Fruit fly (Drosophila melanogaster): Measurements from ENCODE around the gene GlcAT-S.
A peak's percentile ranks its signal among the peaks of the same experiment; 100 is the strongest.

The GlcAT-S gene

dm6 chr2L:9567398-9567856 lies 48.8 kb upstream of the GlcAT-S start (continued):
- TF ChIP-seq CG2129 (GFP tag; IDR thresholded peaks at IDR 0.05; ENCODE audit: partially characterized antibody) = no peak
- TF ChIP-seq Dll (GFP tag; IDR thresholded peaks at IDR 0.05; ENCODE audit: partially characterized antibody) = no peak
- peak; percentile 95 for TF ChIP-seq Rx (GFP tag; IDR thresholded peaks at IDR 0.05)
- TF ChIP-seq Lhr (GFP tag; optimal IDR thresholded peaks at IDR 0.05) = peak; percentile 97
- peak; percentile 99 for TF ChIP-seq chm (GFP tag; IDR thresholded peaks at IDR 0.05)
- peak; percentile 100 for TF ChIP-seq caup (GFP tag; optimal IDR thresholded peaks at IDR 0.05; ENCODE audit: severe bottlenecking)
- TF ChIP-seq chif (GFP tag; optimal IDR thresholded peaks at IDR 0.05) = peak; percentile 85 to 94
- peak; percentile 90 for TF ChIP-seq CG30403 (GFP tag; optimal IDR thresholded peaks at IDR 0.05)
- TF ChIP-seq CG10979 (tag; optimal IDR thresholded peaks at IDR 0.05) = peak; percentile 91
- peak; percentile 57; the same call in 2 of the 3 replicates for TF ChIP-seq croc (GFP tag; conservative IDR thresholded peaks at IDR 0.05)
- peak; percentile 93 for TF ChIP-seq maf-S (GFP tag; optimal IDR thresholded peaks at IDR 0.05)
- TF ChIP-seq CG17568 (GFP tag; optimal IDR thresholded peaks at IDR 0.05) = peak; percentile 100
- TF ChIP-seq crol (GFP tag; IDR thresholded peaks at IDR 0.05) = peak; percentile 71
- TF ChIP-seq hbn (GFP tag; IDR thresholded peaks at IDR 0.05; ENCODE audit: partially characterized antibody) = peak; percentile 38
- TF ChIP-seq psq (GFP tag; optimal IDR thresholded peaks at IDR 0.05) = peak; percentile 89
- peak; percentile 74 for TF ChIP-seq CG7786 (GFP tag; optimal IDR thresholded peaks at IDR 0.05)
- peak; percentile 93 for TF ChIP-seq slp2 (GFP tag; optimal IDR thresholded peaks at IDR 0.05)
- peak; percentile 96 for TF ChIP-seq CG13775 (GFP tag; optimal IDR thresholded peaks at IDR 0.05)
- peak; percentile 93 for TF ChIP-seq CG2712 (tag; optimal IDR thresholded peaks at IDR 0.05)
- peak; percentile 89 for TF ChIP-seq ac (GFP tag; optimal IDR thresholded peaks at IDR 0.05)
- peak; percentile 97 for TF ChIP-seq CG11247 (GFP tag; IDR thresholded peaks at IDR 0.05)
- TF ChIP-seq CG1233 (GFP tag; optimal IDR thresholded peaks at IDR 0.05) = peak; percentile 99
- peak; percentile 98 for TF ChIP-seq CG12391 (tag; optimal IDR thresholded peaks at IDR 0.05)
- peak; percentile 92; the same call in 3 of the 4 replicates for TF ChIP-seq chinmo (GFP tag; IDR thresholded peaks at IDR 0.05; ENCODE audit: partially characterized antibody)
- peak; percentile 95 for TF ChIP-seq p53 (GFP tag; optimal IDR thresholded peaks at IDR 0.05)
- peak; percentile 73 for TF ChIP-seq zf30C (GFP tag; optimal IDR thresholded peaks at IDR 0.05)
- TF ChIP-seq ash1 (GFP tag; optimal IDR thresholded peaks at IDR 0.05) = peak; percentile 99
- peak; percentile 95 for TF ChIP-seq luna (GFP tag; optimal IDR thresholded peaks at IDR 0.05)
- no peak for TF ChIP-seq Stat92E (GFP tag; optimal IDR thresholded peaks at IDR 0.05)
- peak; percentile 94 for TF ChIP-seq CG8924 (tag; optimal IDR thresholded peaks at IDR 0.05)
- TF ChIP-seq pfk (GFP tag; optimal IDR thresholded peaks at IDR 0.05) = peak; percentile 89
- peak; percentile 100 for TF ChIP-seq Ets97D (GFP tag; optimal IDR thresholded peaks at IDR 0.05)
- peak; percentile 97 for TF ChIP-seq CG11398 (GFP tag; optimal IDR thresholded peaks at IDR 0.05)
- peak; percentile 91 for TF ChIP-seq dimm (GFP tag; IDR thresholded peaks at IDR 0.05)
- TF ChIP-seq Side (GFP tag; optimal IDR thresholded peaks at IDR 0.05) = peak; percentile 97
- TF ChIP-seq lov (optimal IDR thresholded peaks at IDR 0.05) = no peak
- TF ChIP-seq lov (GFP tag; IDR thresholded peaks at IDR 0.05) = peak; percentile 97
- peak; percentile 96 for TF ChIP-seq dmrt99B (tag; optimal IDR thresholded peaks at IDR 0.05)
- peak; percentile 100 for TF ChIP-seq CG6813 (GFP tag; optimal IDR thresholded peaks at IDR 0.05)
- TF ChIP-seq ERR (GFP tag; optimal IDR thresholded peaks at IDR 0.05) = peak; percentile 80
- TF ChIP-seq dmrt11E (tag; optimal IDR thresholded peaks at IDR 0.05) = peak; percentile 44
- peak; percentile 96 for TF ChIP-seq CG7839 (tag; optimal IDR thresholded peaks at IDR 0.05)
- peak; percentile 100 for TF ChIP-seq mirr (GFP tag; optimal IDR thresholded peaks at IDR 0.05)
- peak; percentile 99 for TF ChIP-seq CG17359 (tag; optimal IDR thresholded peaks at IDR 0.05)
- peak; percentile 90 for TF ChIP-seq pho (GFP tag; optimal IDR thresholded peaks at IDR 0.05)
- peak; percentile 87 for TF ChIP-seq Nf-YB (GFP tag; optimal IDR thresholded peaks at IDR 0.05)
- peak; percentile 93 for TF ChIP-seq dm (GFP tag; optimal IDR thresholded peaks at IDR 0.05)
- peak; percentile 96 for TF ChIP-seq CTCF (GFP tag; optimal IDR thresholded peaks at IDR 0.05)
- TF ChIP-seq tll (GFP tag; optimal IDR thresholded peaks at IDR 0.05) = peak in 1 of 2 experiments; percentile 31
- TF ChIP-seq yki (optimal IDR thresholded peaks at IDR 0.05) = no peak

Data from whole organism, embryonic.